Fruit fly (Drosophila melanogaster) whole organism, embryonic: ENCODE measurements around the gene CG34347.
A peak's percentile ranks its signal among the peaks of the same experiment; 100 is the strongest.

ENCODE experiments used
- Adf1 ChIP-seq: fragments of 200-800 bp; sonication (Bioruptor generic); IDR thresholded peaks from 2 replicates; pipeline ENCODE4 v1.3.6; 2022; ENCODE audit warnings: missing biosample characterization, missing genetic modification characterization
- BEAF-32 ChIP-seq: fragments of 200-800 bp; sonication (Bioruptor generic); optimal IDR thresholded peaks from 3 replicates; lab custom pipeline; 2017; ENCODE audit warnings: missing biosample characterization, missing genetic modification characterization, mild to moderate bottlenecking, moderate library complexity, missing genetic modification reagents
- CG11085 ChIP-seq: fragments of 200-800 bp; sonication (Bioruptor generic); IDR thresholded peaks from 2 replicates; pipeline ENCODE4 v1.3.6; 2022; ENCODE audit warnings: missing biosample characterization, missing genetic modification characterization
- CG11560 ChIP-seq: fragments of 200-800 bp; sonication (Bioruptor generic); IDR thresholded peaks from 3 replicates; pipeline ENCODE4 v1.3.6; 2022; ENCODE audit warnings: missing biosample characterization, missing genetic modification characterization
- CG12219 ChIP-seq: fragments of 200-800 bp; sonication (Bioruptor generic); optimal IDR thresholded peaks from 3 replicates; lab custom pipeline; 2018; ENCODE audit warnings: missing biosample characterization, mild to moderate bottlenecking, missing genetic modification characterization
- CG1233 ChIP-seq: fragments of 200-800 bp; sonication (Bioruptor generic); optimal IDR thresholded peaks from 4 replicates; lab custom pipeline; 2018; ENCODE audit warnings: missing biosample characterization, mild to moderate bottlenecking, missing genetic modification characterization
- CG15011 ChIP-seq: fragments of 200-800 bp; sonication (Bioruptor generic); optimal IDR thresholded peaks from 3 replicates; lab custom pipeline; 2018; ENCODE audit warnings: missing biosample characterization, mild to moderate bottlenecking, missing genetic modification characterization
- CG15479 ChIP-seq: fragments of 200-800 bp; sonication (Bioruptor generic); optimal IDR thresholded peaks from 3 replicates; lab custom pipeline; 2019; ENCODE audit warnings: missing biosample characterization, mild to moderate bottlenecking, missing genetic modification characterization, moderate library complexity
- CG18011 ChIP-seq: fragments of 200-800 bp; sonication (Bioruptor generic); optimal IDR thresholded peaks from 2 replicates; lab custom pipeline; 2017; ENCODE audit warnings: missing biosample characterization, missing genetic modification characterization, mild to moderate bottlenecking, moderate library complexity, missing genotype
- CG6791 ChIP-seq: fragments of 200-800 bp; sonication (Bioruptor generic); IDR thresholded peaks from 3 replicates; pipeline ENCODE4 v1.3.6; 2022; ENCODE audit warnings: missing biosample characterization, missing genetic modification characterization; ENCODE audit not compliant: partially characterized antibody
- CHES-1-like ChIP-seq: fragments of 200-800 bp; sonication (Bioruptor generic); optimal IDR thresholded peaks from 2 replicates; lab custom pipeline; 2016; ENCODE audit warnings: missing biosample characterization, missing genetic modification characterization
- Dek ChIP-seq: fragments of 200-800 bp; sonication (Bioruptor generic); optimal IDR thresholded peaks from 3 replicates; lab custom pipeline; 2019; ENCODE audit warnings: missing biosample characterization, mild to moderate bottlenecking, missing genetic modification characterization, moderate library complexity
- Drgx ChIP-seq: fragments of 200-800 bp; sonication (Bioruptor generic); IDR thresholded peaks from 2 replicates; pipeline ENCODE4 v1.3.6; 2022; ENCODE audit warnings: missing biosample characterization, missing genetic modification characterization
- Ets97D ChIP-seq: fragments of 200-800 bp; sonication (Bioruptor generic); optimal IDR thresholded peaks from 3 replicates; lab custom pipeline; 2016; ENCODE audit warnings: missing biosample characterization, missing genetic modification characterization
- Fer1 ChIP-seq: fragments of 200-800 bp; sonication (Bioruptor generic); optimal IDR thresholded peaks from 2 replicates; lab custom pipeline; 2017; ENCODE audit warnings: missing biosample characterization, mild to moderate bottlenecking, missing genetic modification characterization
- Fer2 ChIP-seq: fragments of 200-800 bp; sonication (Bioruptor generic); optimal IDR thresholded peaks from 2 replicates; lab custom pipeline; 2018; ENCODE audit warnings: missing biosample characterization, mild to moderate bottlenecking, missing genetic modification characterization, moderate library complexity
- H15 ChIP-seq: fragments of 200-800 bp; sonication (Bioruptor generic); IDR thresholded peaks from 3 replicates; pipeline ENCODE4 v1.3.6; 2022; ENCODE audit warnings: missing biosample characterization, missing genetic modification characterization
- Hr3 ChIP-seq: fragments of 200-800 bp; sonication (Bioruptor generic); optimal IDR thresholded peaks from 3 replicates; lab custom pipeline; 2016; ENCODE audit warnings: missing biosample characterization, missing genetic modification characterization
- Hr39 ChIP-seq: fragments of >200 bp; optimal IDR thresholded peaks from 2 replicates; lab custom pipeline; 2017
- Hr78 ChIP-seq, 2 experiments: fragments of 200-800 bp in 1 of 2; fragments of >200 bp in 1 of 2; sonication (Bioruptor generic) in 1 of 2; optimal IDR thresholded peaks; 2 replicates each; lab custom pipeline; 2017 to 2019; ENCODE audit warnings: missing biosample characterization in 2 of 2, missing genetic modification characterization in 2 of 2, mild to moderate bottlenecking in 1 of 2, moderate library complexity in 1 of 2
- Lhr ChIP-seq: fragments of 200-800 bp; sonication (Bioruptor generic); optimal IDR thresholded peaks from 3 replicates; lab custom pipeline; 2017; ENCODE audit warnings: mild to moderate bottlenecking, missing biosample characterization, missing genetic modification reagents, missing genetic modification characterization
- Nf-YA ChIP-seq: fragments of 200-800 bp; sonication (Bioruptor generic); IDR thresholded peaks from 2 replicates; pipeline ENCODE4 v1.3.6; 2022; ENCODE audit warnings: missing biosample characterization, missing genetic modification characterization
- Optix ChIP-seq: fragments of 200-800 bp; sonication (Bioruptor generic); IDR thresholded peaks from 3 replicates; pipeline ENCODE4 v1.3.6; 2022; ENCODE audit warnings: missing biosample characterization, missing genetic modification characterization
- Ptx1 ChIP-seq: fragments of 200-800 bp; sonication (Bioruptor generic); IDR thresholded peaks from 2 replicates; pipeline ENCODE4 v1.3.6; 2022; ENCODE audit warnings: missing biosample characterization, missing genetic modification characterization
- Sox102F ChIP-seq: fragments of 200-800 bp; sonication (Bioruptor generic); optimal IDR thresholded peaks from 2 replicates; lab custom pipeline; 2018; ENCODE audit warnings: missing biosample characterization, mild to moderate bottlenecking, missing genetic modification characterization, moderate library complexity
- Sry-δ ChIP-seq: fragments of 200-800 bp; sonication (Bioruptor generic); optimal IDR thresholded peaks from 2 replicates; lab custom pipeline; 2016; ENCODE audit warnings: missing biosample characterization, missing genetic modification characterization
- Xrp1 ChIP-seq: fragments of 200-800 bp; sonication (Bioruptor generic); IDR thresholded peaks from 2 replicates; pipeline ENCODE4 v1.3.6; 2022; ENCODE audit warnings: missing biosample characterization, missing genetic modification characterization
- YL-1 ChIP-seq: fragments of 200-800 bp; sonication (Bioruptor generic); optimal IDR thresholded peaks from 3 replicates; lab custom pipeline; 2017; ENCODE audit warnings: missing biosample characterization, mild to moderate bottlenecking, missing genetic modification characterization
- amos ChIP-seq: fragments of 200-800 bp; sonication (Bioruptor generic); IDR thresholded peaks from 2 replicates; pipeline ENCODE4 v1.3.6; 2022; ENCODE audit warnings: missing biosample characterization, missing genetic modification characterization; ENCODE audit not compliant: partially characterized antibody
- cato ChIP-seq: fragments of 200-800 bp; sonication (Bioruptor generic); optimal IDR thresholded peaks from 2 replicates; lab custom pipeline; 2016; ENCODE audit warnings: missing biosample characterization, missing genetic modification characterization, borderline replicate concordance
- cg ChIP-seq: fragments of 200-800 bp; sonication (Bioruptor generic); optimal IDR thresholded peaks from 3 replicates; lab custom pipeline; 2019; ENCODE audit warnings: missing biosample characterization, mild to moderate bottlenecking, missing genetic modification characterization, moderate library complexity
- corto ChIP-seq: fragments of 200-800 bp; sonication (Bioruptor generic); optimal IDR thresholded peaks from 2 replicates; lab custom pipeline; 2016; ENCODE audit warnings: missing biosample characterization, mild to moderate bottlenecking, missing genetic modification characterization, moderate library complexity
- danr ChIP-seq: fragments of 200-800 bp; sonication (Bioruptor generic); IDR thresholded peaks from 2 replicates; pipeline ENCODE4 v1.3.6; 2022; ENCODE audit warnings: missing biosample characterization, missing genetic modification characterization
- fd96Cb ChIP-seq: fragments of 200-800 bp; sonication (Bioruptor generic); optimal IDR thresholded peaks from 2 replicates; lab custom pipeline; 2018; ENCODE audit warnings: missing biosample characterization, mild to moderate bottlenecking, missing genetic modification characterization, moderate library complexity
- gcm ChIP-seq: fragments of 200-800 bp; sonication (Bioruptor generic); optimal IDR thresholded peaks from 2 replicates; lab custom pipeline; 2019; ENCODE audit warnings: missing biosample characterization, mild to moderate bottlenecking, missing genetic modification characterization, moderate library complexity
- grn ChIP-seq: fragments of 200-800 bp; sonication (Bioruptor generic); optimal IDR thresholded peaks from 3 replicates; lab custom pipeline; 2017; ENCODE audit warnings: missing biosample characterization, missing genetic modification characterization
- hb ChIP-seq: fragments of 200-800 bp; sonication (Bioruptor generic); IDR thresholded peaks from 3 replicates; pipeline ENCODE4 v1.3.6; 2022; ENCODE audit warnings: missing biosample characterization, missing genetic modification characterization; ENCODE audit not compliant: partially characterized antibody
- jing ChIP-seq: fragments of 200-800 bp; sonication (Bioruptor generic); optimal IDR thresholded peaks from 2 replicates; lab custom pipeline; 2018; ENCODE audit warnings: missing biosample characterization, mild to moderate bottlenecking, missing genetic modification characterization
- kay ChIP-seq: fragments of 200-800 bp; sonication (Bioruptor generic); optimal IDR thresholded peaks from 2 replicates; lab custom pipeline; 2016; ENCODE audit warnings: missing biosample characterization, missing genetic modification characterization
- ken ChIP-seq: fragments of 200-800 bp; sonication (Bioruptor generic); IDR thresholded peaks from 3 replicates; pipeline ENCODE4 v1.3.6; 2022; ENCODE audit warnings: missing biosample characterization, missing genetic modification characterization
- knrl ChIP-seq: fragments of 200-800 bp; sonication (Bioruptor generic); IDR thresholded peaks from 3 replicates; pipeline ENCODE4 v1.3.6; 2022; ENCODE audit warnings: missing biosample characterization, missing genetic modification characterization; ENCODE audit not compliant: partially characterized antibody
- lola ChIP-seq, 3 experiments: fragments of >200 bp in 2 of 3; fragments of 200-800 bp in 1 of 3; sonication (Bioruptor generic) in 1 of 3; optimal IDR thresholded peaks; 2 replicates each; lab custom pipeline; 2017 to 2019; ENCODE audit warnings: missing biosample characterization in 3 of 3, missing genetic modification characterization in 3 of 3, mild to moderate bottlenecking in 1 of 3, moderate library complexity in 1 of 3
- rib ChIP-seq: fragments of 200-800 bp; sonication (Bioruptor generic); IDR thresholded peaks from 2 replicates; pipeline ENCODE4 v1.3.6; 2022; ENCODE audit warnings: missing biosample characterization, missing genetic modification characterization
- ssp ChIP-seq: fragments of 200-800 bp; sonication (Bioruptor generic); IDR thresholded peaks from 2 replicates; pipeline ENCODE4 v1.3.6; 2022; ENCODE audit warnings: missing biosample characterization, missing genetic modification characterization
- tap ChIP-seq: fragments of 200-800 bp; optimal IDR thresholded peaks from 3 replicates; lab custom pipeline; 2019; ENCODE audit warnings: missing biosample characterization, mild to moderate bottlenecking, missing genetic modification characterization, moderate library complexity
- trh ChIP-seq: fragments of 200-800 bp; sonication (Bioruptor generic); optimal IDR thresholded peaks from 2 replicates; lab custom pipeline; 2016; ENCODE audit warnings: missing biosample characterization, missing genetic modification characterization
- tup ChIP-seq: fragments of 200-800 bp; sonication (Bioruptor generic); optimal IDR thresholded peaks from 2 replicates; lab custom pipeline; 2016; ENCODE audit warnings: missing biosample characterization, mild to moderate bottlenecking, missing genetic modification characterization, moderate library complexity
- unc-4 ChIP-seq: fragments of 200-800 bp; sonication (Bioruptor generic); IDR thresholded peaks from 2 replicates; pipeline ENCODE4 v1.3.6; 2022; ENCODE audit warnings: missing biosample characterization, missing genetic modification characterization; ENCODE audit not compliant: partially characterized antibody

CG34347 gene

DNA sequence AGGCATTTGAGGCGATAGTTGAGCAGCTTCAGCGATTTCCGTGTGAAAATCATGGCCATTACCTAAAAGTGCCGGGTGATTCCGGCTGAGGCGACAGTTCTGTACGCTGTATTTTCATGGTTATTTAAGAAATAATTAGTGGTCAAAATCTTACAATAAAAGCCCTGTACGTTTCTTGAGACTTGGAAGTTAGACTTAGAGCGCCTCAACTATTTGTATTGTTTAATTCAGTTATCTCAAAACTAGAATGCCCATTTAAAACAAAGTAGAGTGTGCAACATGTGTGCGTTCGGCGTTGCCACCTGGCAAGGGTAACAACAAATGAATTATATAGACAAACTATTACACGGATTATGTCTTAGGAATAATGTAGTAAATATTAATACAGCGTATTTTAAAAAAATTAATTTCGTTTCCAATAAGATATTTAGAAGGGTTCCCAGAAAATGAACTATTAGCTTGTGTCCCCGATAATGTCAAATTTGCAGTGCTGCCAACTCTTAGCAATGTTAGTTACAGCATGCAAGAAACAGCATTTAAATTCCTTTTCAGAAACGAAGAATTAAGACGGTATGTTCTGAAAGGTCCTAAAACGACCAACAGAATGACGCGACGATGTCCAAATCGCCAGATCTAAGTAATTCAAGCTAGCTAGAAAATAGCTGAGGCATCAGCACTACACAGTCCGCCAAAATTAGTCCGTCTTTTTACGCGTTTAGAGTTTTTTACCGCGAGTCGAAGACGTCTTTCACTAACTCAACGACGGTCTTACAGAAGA is 93.7 kb downstream of the CG34347 start, which contains the start of gene Gprk2 (continued):
- no peak for TF ChIP-seq amos (GFP tag; lab: Robert Waterston, UW)
- TF ChIP-seq danr (GFP tag; lab: Robert Waterston, UW) = peak; percentile 100
- peak; percentile 100 for TF ChIP-seq CG11085 (GFP tag; lab: Robert Waterston, UW)
- TF ChIP-seq Hr3 (GFP tag; lab: Kevin White, UChicago) = peak; percentile 100
- peak; percentile 28; the same call in 1 of the 3 replicates for TF ChIP-seq CG6791 (GFP tag; lab: Robert Waterston, UW)
- TF ChIP-seq Sry-δ (GFP tag; lab: Kevin White, UChicago) = peak; percentile 86
- TF ChIP-seq Fer1 (GFP tag; lab: Kevin White, UChicago) = peak; percentile 100
- peak; percentile 100 for TF ChIP-seq gcm (GFP tag; lab: Kevin White, UChicago)
- peak; percentile 100 for TF ChIP-seq Xrp1 (GFP tag; lab: Robert Waterston, UW)
- TF ChIP-seq Optix (GFP tag; lab: Robert Waterston, UW) = peak; percentile 100
- TF ChIP-seq unc-4 (GFP tag; lab: Robert Waterston, UW) = no peak
- peak; percentile 100 for TF ChIP-seq rib (GFP tag; lab: Robert Waterston, UW)
- TF ChIP-seq Hr78 (GFP tag; optimal IDR thresholded peaks at IDR 0.05; lab: Kevin White, UChicago) = peak in 1 of 2 experiments; percentile 97
- peak; percentile 100 for TF ChIP-seq YL-1 (GFP tag; lab: Kevin White, UChicago)
- TF ChIP-seq Nf-YA (GFP tag; lab: Robert Waterston, UW) = peak; percentile 100
- TF ChIP-seq trh (GFP tag; lab: Kevin White, UChicago) = peak; percentile 100
- TF ChIP-seq lola (GFP tag; optimal IDR thresholded peaks at IDR 0.05; lab: Kevin White, UChicago) = peak in 1 of 3 experiments; percentile 99
- TF ChIP-seq corto = peak; percentile 100
- peak; percentile 97 for TF ChIP-seq grn (GFP tag; lab: Kevin White, UChicago)
- TF ChIP-seq CG18011 (GFP tag; lab: Kevin White, UChicago) = peak; percentile 94
- no peak for TF ChIP-seq cg (GFP tag; lab: Kevin White, UChicago)
- TF ChIP-seq ken (GFP tag; lab: Robert Waterston, UW) = peak; percentile 100
- TF ChIP-seq CG1233 = peak; percentile 99
- TF ChIP-seq Hr39 (lab: Kevin White, UChicago) = no peak
- no peak for TF ChIP-seq hb (GFP tag; lab: Robert Waterston, UW)
- TF ChIP-seq Lhr (GFP tag; lab: Kevin White, UChicago) = peak; percentile 99
- TF ChIP-seq H15 (GFP tag; lab: Robert Waterston, UW) = peak; percentile 100
- peak; percentile 35 for TF ChIP-seq CG15479 (GFP tag; lab: Kevin White, UChicago)
- peak; percentile 100 for TF ChIP-seq fd96Cb (tag; lab: Kevin White, UChicago)
- TF ChIP-seq BEAF-32 (GFP tag; lab: Kevin White, UChicago) = peak; percentile 44
- peak; percentile 100 for TF ChIP-seq jing
- peak; percentile 100 for TF ChIP-seq cato (GFP tag; lab: Kevin White, UChicago)
- peak; percentile 100 for TF ChIP-seq tap (tag; lab: Kevin White, UChicago)
- TF ChIP-seq CG11560 = peak; percentile 95
- peak; percentile 97 for TF ChIP-seq ssp (GFP tag; lab: Robert Waterston, UW)
- peak; percentile 95 for TF ChIP-seq Adf1 (GFP tag; lab: Robert Waterston, UW)
- TF ChIP-seq knrl (GFP tag; lab: Robert Waterston, UW) = no peak; the same call in 2 of the 3 replicates
- peak; percentile 97 for TF ChIP-seq Ets97D (GFP tag; lab: Kevin White, UChicago)
- TF ChIP-seq CG12219 (GFP tag; lab: Kevin White, UChicago) = peak; percentile 100
- TF ChIP-seq kay (GFP tag; lab: Kevin White, UChicago) = peak; percentile 99
- TF ChIP-seq Fer2 = peak; percentile 99
- peak; percentile 100 for TF ChIP-seq Dek
- TF ChIP-seq CHES-1-like (GFP tag; lab: Kevin White, UChicago) = peak; percentile 100
- TF ChIP-seq Ptx1 = peak; percentile 100
- TF ChIP-seq Drgx = peak; percentile 100
- peak; percentile 100 for TF ChIP-seq CG15011
- TF ChIP-seq tup (GFP tag; lab: Kevin White, UChicago) = peak; percentile 100
- peak; percentile 100 for TF ChIP-seq Sox102F (GFP tag; lab: Kevin White, UChicago)
